Worm (Caenorhabditis elegans) whole organism, midembryonic: ENCODE measurements around the gene gldi-4.

Experiments
- T22C8.4 ChIP-seq: fragments of 200-800 bp; sonication (Bioruptor generic); IDR thresholded peaks from 2 replicates; pipeline ENCODE4 v1.3.6; 2022; ENCODE audit warnings: missing genetic modification characterization, missing compliant biosample characterization
- cog-1 ChIP-seq: sonication (generic microtip); optimal IDR thresholded peaks from 2 replicates; lab custom pipeline; 2016; ENCODE audit warnings: missing genetic modification characterization, missing compliant biosample characterization
- flt-1 ChIP-seq: fragments of 200-800 bp; sonication (Bioruptor generic); IDR thresholded peaks from 2 replicates; pipeline ENCODE4 v1.3.6; 2022; ENCODE audit warnings: missing genetic modification characterization, missing compliant biosample characterization
- klf-2 ChIP-seq: fragments of 200-800 bp; sonication (Bioruptor generic); conservative IDR thresholded peaks from 2 replicates; pipeline ENCODE4 v1.3.6; 2022; ENCODE audit warnings: missing genetic modification reagents, missing genetic modification characterization, missing compliant biosample characterization
- med-1 ChIP-seq: sonication (generic microtip); optimal IDR thresholded peaks from 2 replicates; lab custom pipeline; 2017; ENCODE audit warnings: missing genetic modification characterization, mild to moderate bottlenecking, missing compliant biosample characterization, antibody characterized with exemption, missing genetic modification reagents; ENCODE audit not compliant: insufficient read depth
- ref-1 ChIP-seq: fragments of 200-800 bp; sonication (Bioruptor generic); conservative IDR thresholded peaks from 2 replicates; pipeline ENCODE4 v1.3.6; 2022; ENCODE audit warnings: missing genetic modification reagents, missing genetic modification characterization, missing compliant biosample characterization
- tab-1 ChIP-seq: fragments of 200-800 bp; sonication (Bioruptor generic); IDR thresholded peaks from 2 replicates; pipeline ENCODE4 v1.3.6; 2022; ENCODE audit warnings: missing genetic modification characterization, missing compliant biosample characterization
- ztf-23 ChIP-seq: fragments of 200-800 bp; sonication (Bioruptor generic); IDR thresholded peaks from 2 replicates; pipeline ENCODE4 v1.3.6; 2022; ENCODE audit warnings: missing genetic modification reagents, missing genetic modification characterization, missing compliant biosample characterization
- ztf-29 ChIP-seq: fragments of 200-800 bp; sonication (Bioruptor generic); IDR thresholded peaks from 2 replicates; pipeline ENCODE4 v1.3.6; 2022; ENCODE audit warnings: missing genetic modification reagents, missing genetic modification characterization, missing compliant biosample characterization

Gene gldi-4

ce11 chrIV:7032459-7032858 lies 15.0 kb downstream of the gldi-4 start, which contains the start of gene C06G3.8:
Gene C06G3.8 (minus strand): TSS chrIV:7032559.
- no peak for TF ChIP-seq ztf-23 (GFP tag; lab: Robert Waterston, UW)
- no peak for TF ChIP-seq med-1 (GFP tag; lab: Kevin White, UChicago)
- TF ChIP-seq ref-1 (GFP tag; lab: Robert Waterston, UW): no peak
- no peak for TF ChIP-seq T22C8.4 (GFP tag; lab: Robert Waterston, UW)
- no peak for TF ChIP-seq klf-2 (GFP tag; lab: Robert Waterston, UW)
- TF ChIP-seq ztf-29 (GFP tag; lab: Robert Waterston, UW): no peak
- no peak for TF ChIP-seq tab-1 (GFP tag; lab: Robert Waterston, UW)
- no peak for TF ChIP-seq flt-1
- no peak for TF ChIP-seq cog-1 (tag; lab: Kevin White, UChicago)

DNA sequence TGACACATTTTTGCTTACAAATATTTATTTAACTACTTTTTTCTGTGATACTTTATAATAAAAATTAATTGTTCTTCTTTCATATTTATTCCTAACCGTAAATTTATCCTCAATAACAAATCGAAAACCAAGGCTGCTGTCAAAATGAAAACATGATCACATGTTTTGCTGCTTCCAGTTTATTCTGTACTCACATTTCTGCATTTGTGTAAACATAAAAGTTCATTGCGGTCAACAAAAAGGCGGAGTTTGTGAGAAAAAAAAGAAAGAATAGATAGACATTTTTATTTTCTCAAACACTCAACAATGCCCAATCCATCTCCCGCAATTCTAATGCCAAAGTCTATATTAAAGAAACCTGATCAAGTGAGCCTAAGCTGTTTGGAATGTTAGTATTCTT lies 18.4 kb downstream of the gldi-4 start, which contains the start of gene C06G3.3:
C06G3.3 (plus strand) TSS at position 301 of the 400 bp plus-strand sequence.
- TF ChIP-seq med-1 (GFP tag; lab: Kevin White, UChicago) (no peak), flt-1 (no peak), ref-1 (GFP tag; lab: Robert Waterston, UW) (no peak), ztf-29 (GFP tag; lab: Robert Waterston, UW) (no peak), cog-1 (tag; lab: Kevin White, UChicago) (no peak), klf-2 (GFP tag; lab: Robert Waterston, UW) (no peak), tab-1 (GFP tag; lab: Robert Waterston, UW) (no peak), ztf-23 (GFP tag; lab: Robert Waterston, UW) (no peak), T22C8.4 (GFP tag; lab: Robert Waterston, UW) (no peak)

DNA sequence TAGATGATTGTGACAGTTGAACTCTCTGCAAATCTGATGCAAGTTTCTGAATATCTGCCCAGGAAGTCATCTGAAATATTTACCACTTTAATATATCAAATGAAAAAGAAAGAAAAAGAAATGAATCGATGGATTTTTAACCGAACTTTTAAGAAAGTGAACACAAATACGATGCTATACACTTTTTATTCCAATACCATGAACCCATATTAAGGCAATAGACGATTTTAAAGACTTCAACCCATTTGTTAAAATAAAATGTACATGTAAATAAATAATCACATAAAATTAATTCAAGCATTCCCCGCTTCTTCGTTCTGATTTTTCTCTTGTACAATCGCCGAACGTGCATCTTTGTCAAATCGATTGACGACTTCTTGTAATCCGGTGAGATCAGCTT lies 19.4 kb downstream of the gldi-4 start, which contains the start of gene ufl-1:
ufl-1 (minus strand) TSS at position 70 of the 400 bp plus-strand sequence.
- no peak for TF ChIP-seq ztf-29 (GFP tag; lab: Robert Waterston, UW)
- TF ChIP-seq med-1 (GFP tag; lab: Kevin White, UChicago): no peak
- TF ChIP-seq ref-1 (GFP tag; lab: Robert Waterston, UW): no peak
- TF ChIP-seq T22C8.4 (GFP tag; lab: Robert Waterston, UW): no peak

- peak; percentile 73; the same call in 1 of the 2 replicates for TF ChIP-seq flt-1
- peak; percentile 73; the same call in 1 of the 2 replicates for TF ChIP-seq ztf-23 (GFP tag; lab: Robert Waterston, UW)
- TF ChIP-seq ztf-29 (GFP tag; lab: Robert Waterston, UW): peak; percentile 71
- peak; percentile 61 for TF ChIP-seq cog-1 (tag; lab: Kevin White, UChicago)
- peak; percentile 80 for TF ChIP-seq tab-1 (GFP tag; lab: Robert Waterston, UW)
- TF ChIP-seq T22C8.4 (GFP tag; lab: Robert Waterston, UW): no peak
- TF ChIP-seq klf-2 (GFP tag; lab: Robert Waterston, UW): no peak
- no peak for TF ChIP-seq ref-1 (GFP tag; lab: Robert Waterston, UW)
- TF ChIP-seq med-1 (GFP tag; lab: Kevin White, UChicago): peak; percentile 67
These were observed 22.2 kb downstream of the gldi-4 start, which contains the start of the genes cogc-2 and klp-18 for ce11 chrIV:7039476-7040261. Gene cogc-2 (minus strand): TSS chrIV:7039580. Gene klp-18 (plus strand): TSS chrIV:7040211.

DNA sequence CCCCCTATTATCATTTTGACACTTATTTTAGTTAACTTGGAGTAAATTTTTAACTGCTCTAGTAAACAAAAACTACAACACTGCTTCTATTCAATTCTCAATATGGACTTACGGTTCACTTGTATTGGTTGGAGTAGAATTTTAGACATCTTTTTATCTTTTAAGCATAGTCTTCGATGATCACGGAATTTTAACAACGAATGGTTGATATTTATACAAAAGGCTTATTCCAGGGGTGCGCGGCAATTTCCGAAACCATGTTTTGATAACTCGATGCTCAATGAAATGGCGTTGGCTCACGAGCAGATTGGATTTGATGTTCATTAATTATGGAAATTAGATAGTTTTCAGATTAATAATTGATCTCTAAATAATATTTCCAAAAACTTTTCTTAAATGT lies 26.0 kb downstream of the gldi-4 start:
- TF ChIP-seq ztf-29 (GFP tag; lab: Robert Waterston, UW) (no peak), cog-1 (tag; lab: Kevin White, UChicago) (no peak), flt-1 (no peak), tab-1 (GFP tag; lab: Robert Waterston, UW) (no peak), klf-2 (GFP tag; lab: Robert Waterston, UW) (no peak), med-1 (GFP tag; lab: Kevin White, UChicago) (no peak), T22C8.4 (GFP tag; lab: Robert Waterston, UW) (no peak), ztf-23 (GFP tag; lab: Robert Waterston, UW) (no peak), ref-1 (GFP tag; lab: Robert Waterston, UW) (no peak)

DNA sequence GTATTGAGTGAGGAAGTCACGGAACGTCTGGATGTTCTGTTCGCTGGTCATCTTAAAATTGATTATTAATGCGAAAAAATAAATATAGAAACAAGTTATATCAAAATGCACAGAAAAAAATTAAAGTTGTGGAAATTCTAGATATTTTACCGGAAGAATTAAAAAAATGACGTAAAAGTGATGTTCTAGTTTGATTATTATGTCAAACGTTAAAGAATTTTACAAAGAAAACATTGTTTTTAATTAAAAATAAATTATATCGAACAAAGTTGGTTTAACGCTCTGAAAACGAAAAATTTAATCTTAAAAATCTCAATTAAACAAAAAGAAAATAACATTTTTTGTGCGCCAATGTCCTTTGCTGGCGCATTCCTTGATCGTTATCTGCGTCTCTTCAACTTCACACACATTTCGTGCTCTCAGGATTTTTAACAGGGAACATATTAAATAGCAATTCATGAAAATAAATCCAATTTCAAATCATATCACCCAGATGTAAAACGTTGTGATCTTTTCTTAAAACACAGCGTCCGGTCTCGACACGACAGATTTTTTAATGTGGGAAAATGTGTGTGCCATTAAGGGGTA lies 27.2 kb downstream of the gldi-4 start, which contains the start of gene tin-9.1:
tin-9.1 (minus strand) TSS at position 51 of the 588 bp plus-strand sequence.
- TF ChIP-seq ztf-23 (GFP tag; lab: Robert Waterston, UW): no peak
- no peak for TF ChIP-seq cog-1 (tag; lab: Kevin White, UChicago)
- no peak for TF ChIP-seq ref-1 (GFP tag; lab: Robert Waterston, UW)
- TF ChIP-seq klf-2 (GFP tag; lab: Robert Waterston, UW): no peak
- TF ChIP-seq T22C8.4 (GFP tag; lab: Robert Waterston, UW): no peak
- no peak for TF ChIP-seq flt-1
- TF ChIP-seq ztf-29 (GFP tag; lab: Robert Waterston, UW): no peak
- TF ChIP-seq tab-1 (GFP tag; lab: Robert Waterston, UW): no peak
- no peak for TF ChIP-seq med-1 (GFP tag; lab: Kevin White, UChicago)

ce11 chrIV:7045362-7045936 lies 28.0 kb downstream of the gldi-4 start:
- TF ChIP-seq T22C8.4 (GFP tag; lab: Robert Waterston, UW): no peak
- TF ChIP-seq ref-1 (GFP tag; lab: Robert Waterston, UW): no peak
- no peak for TF ChIP-seq cog-1 (tag; lab: Kevin White, UChicago)
- TF ChIP-seq klf-2 (GFP tag; lab: Robert Waterston, UW): no peak
- no peak for TF ChIP-seq ztf-29 (GFP tag; lab: Robert Waterston, UW)
- no peak for TF ChIP-seq med-1 (GFP tag; lab: Kevin White, UChicago)
- TF ChIP-seq ztf-23 (GFP tag; lab: Robert Waterston, UW): no peak
- no peak for TF ChIP-seq flt-1
- TF ChIP-seq tab-1 (GFP tag; lab: Robert Waterston, UW): no peak
